Worm (Caenorhabditis elegans) whole organism, young adult: Measurements from ENCODE around the gene timm-17B.2.
A peak's percentile ranks its signal among the peaks of the same experiment; 100 is the strongest.

Experiments used
- B0035.1 ChIP-seq: sonication (generic microtip); optimal IDR thresholded peaks from 2 replicates; lab custom pipeline; 2016; ENCODE audit warnings: missing genetic modification characterization, mild to moderate bottlenecking, missing compliant biosample characterization, missing genotype, missing genetic modification reagents
- C06A6.2 ChIP-seq: fragments of 200-800 bp; sonication (Bioruptor generic); conservative IDR thresholded peaks from 2 replicates; pipeline ENCODE4 v1.3.6; 2022; ENCODE audit warnings: missing genetic modification characterization, missing compliant biosample characterization
- D2030.7 ChIP-seq: fragments of 200-800 bp; sonication (Bioruptor generic); IDR thresholded peaks from 2 replicates; pipeline ENCODE4 v1.3.6; 2022; ENCODE audit warnings: missing genetic modification reagents, missing genetic modification characterization, missing compliant biosample characterization
- F39B2.1 ChIP-seq: fragments of 200-800 bp; sonication (Bioruptor generic); IDR thresholded peaks from 2 replicates; pipeline ENCODE4 v1.3.6; 2022; ENCODE audit warnings: missing genetic modification reagents, missing genetic modification characterization, missing compliant biosample characterization
- F52B5.7 ChIP-seq: sonication (generic microtip); optimal IDR thresholded peaks from 2 replicates; lab custom pipeline; 2016; ENCODE audit warnings: mild to moderate bottlenecking, missing genetic modification characterization, missing compliant biosample characterization
- F55B11.4 ChIP-seq: sonication (generic microtip); optimal IDR thresholded peaks from 2 replicates; lab custom pipeline; 2016; ENCODE audit warnings: missing compliant biosample characterization, missing genetic modification characterization, borderline replicate concordance; ENCODE audit not compliant: insufficient read depth
- F57A8.1 ChIP-seq: fragments of 200-800 bp; sonication (Bioruptor generic); optimal IDR thresholded peaks from 2 replicates; lab custom pipeline; 2018; ENCODE audit warnings: mild to moderate bottlenecking, missing genetic modification characterization, moderate library complexity, missing compliant biosample characterization
- T26A5.8 ChIP-seq: sonication (generic microtip); optimal IDR thresholded peaks from 2 replicates; lab custom pipeline; 2016; ENCODE audit warnings: missing genetic modification characterization, missing compliant biosample characterization
- Y53G8AR.9 ChIP-seq: fragments of 200-800 bp; sonication (Bioruptor generic); conservative IDR thresholded peaks from 2 replicates; pipeline ENCODE4 v1.3.6; 2022; ENCODE audit warnings: missing genetic modification reagents, missing genetic modification characterization, missing compliant biosample characterization
- Y67H2A.10 ChIP-seq: fragments of 200-800 bp; sonication (Bioruptor generic); conservative IDR thresholded peaks from 2 replicates; pipeline ENCODE4 v1.3.6; 2022; ENCODE audit warnings: missing genetic modification reagents, missing genetic modification characterization, missing compliant biosample characterization
- Y95B8A.8 ChIP-seq: fragments of 200-800 bp; sonication (Bioruptor generic); IDR thresholded peaks from 2 replicates; pipeline ENCODE4 v1.3.6; 2022; ENCODE audit warnings: missing genetic modification reagents, missing genetic modification characterization, missing compliant biosample characterization
- ama-1 ChIP-seq, 3 experiments: fragments of 150-350 bp in 1 of 3; sonication (generic microtip) in 2 of 3; optimal IDR thresholded peaks; 2 replicates each; lab custom pipeline; 2014 to 2018; ENCODE audit warnings: missing biosample characterization in 2 of 3, missing genetic modification characterization in 2 of 3, missing genetic modification reagents in 2 of 3
- attf-3 ChIP-seq: fragments of 200-800 bp; sonication (Bioruptor generic); conservative IDR thresholded peaks from 2 replicates; pipeline ENCODE4 v1.3.6; 2022; ENCODE audit warnings: missing genetic modification reagents, missing genetic modification characterization, missing compliant biosample characterization
- attf-5 ChIP-seq: fragments of 200-800 bp; sonication (Bioruptor generic); optimal IDR thresholded peaks from 2 replicates; lab custom pipeline; 2018; ENCODE audit warnings: mild to moderate bottlenecking, missing genetic modification characterization, missing compliant biosample characterization
- bed-1 ChIP-seq: fragments of 200-800 bp; sonication (Bioruptor generic); IDR thresholded peaks from 2 replicates; pipeline ENCODE4 v1.3.6; 2022; ENCODE audit warnings: missing genetic modification reagents, missing genetic modification characterization, missing compliant biosample characterization
- ceh-91 ChIP-seq: fragments of 200-800 bp; sonication (Bioruptor generic); IDR thresholded peaks from 2 replicates; pipeline ENCODE4 v1.3.6; 2022; ENCODE audit warnings: missing genetic modification reagents, missing genetic modification characterization, missing compliant biosample characterization
- chd-7 ChIP-seq: sonication (generic microtip); optimal IDR thresholded peaks from 2 replicates; lab custom pipeline; 2016; ENCODE audit warnings: mild to moderate bottlenecking, missing genetic modification characterization, moderate library complexity, missing compliant biosample characterization
- dpff-1 ChIP-seq: sonication (generic microtip); optimal IDR thresholded peaks from 2 replicates; lab custom pipeline; 2017; ENCODE audit warnings: mild to moderate bottlenecking, missing genetic modification characterization, missing compliant biosample characterization
- dpl-1 ChIP-seq: fragments of 150-350 bp; optimal IDR thresholded peaks from 2 replicates; lab custom pipeline; 2014; ENCODE audit warnings: missing biosample characterization, missing genetic modification reagents, missing genetic modification characterization
- ekl-4 ChIP-seq: fragments of 200-800 bp; sonication (Bioruptor generic); IDR thresholded peaks from 2 replicates; pipeline ENCODE4 v1.3.6; 2022; ENCODE audit warnings: missing genetic modification reagents, missing genetic modification characterization, missing compliant biosample characterization
- hlh-12 ChIP-seq: sonication (generic microtip); optimal IDR thresholded peaks from 2 replicates; lab custom pipeline; 2016; ENCODE audit warnings: missing genetic modification characterization, missing compliant biosample characterization
- hrde-1 ChIP-seq: sonication (generic microtip); optimal IDR thresholded peaks from 2 replicates; lab custom pipeline; 2016; ENCODE audit warnings: missing genetic modification characterization, mild to moderate bottlenecking, missing compliant biosample characterization, moderate library complexity, missing genotype, missing genetic modification reagents, borderline replicate concordance
- let-607 ChIP-seq, 2 experiments: fragments of 200-800 bp in 1 of 2; sonication (Bioruptor generic) in 1 of 2; sonication (generic microtip) in 1 of 2; optimal IDR thresholded peaks; 2 replicates each; lab custom pipeline; 2016 to 2018; ENCODE audit warnings: mild to moderate bottlenecking in 2 of 2, missing compliant biosample characterization in 2 of 2, missing genetic modification characterization in 2 of 2, moderate library complexity in 2 of 2, missing genotype in 1 of 2
- lin-40 ChIP-seq: sonication (generic microtip); optimal IDR thresholded peaks from 2 replicates; lab custom pipeline; 2016; ENCODE audit warnings: missing genetic modification characterization, mild to moderate bottlenecking, missing compliant biosample characterization, missing genotype, missing genetic modification reagents
- lin-54 ChIP-seq: fragments of 200-800 bp; sonication (Bioruptor generic); optimal IDR thresholded peaks from 2 replicates; lab custom pipeline; 2018; ENCODE audit warnings: mild to moderate bottlenecking, missing genetic modification characterization, missing compliant biosample characterization
- lsy-27 ChIP-seq: sonication (generic microtip); optimal IDR thresholded peaks from 2 replicates; lab custom pipeline; 2017; ENCODE audit warnings: missing genetic modification characterization, mild to moderate bottlenecking, missing compliant biosample characterization, antibody characterized with exemption, missing genotype, borderline replicate concordance; ENCODE audit not compliant: insufficient read depth
- madf-10 ChIP-seq: sonication (generic microtip); optimal IDR thresholded peaks from 2 replicates; lab custom pipeline; 2016; ENCODE audit warnings: mild to moderate bottlenecking, missing genetic modification characterization, missing compliant biosample characterization
- madf-3 ChIP-seq: fragments of 200-800 bp; sonication (Bioruptor generic); IDR thresholded peaks from 2 replicates; pipeline ENCODE4 v1.3.6; 2022; ENCODE audit warnings: missing genetic modification reagents, missing genetic modification characterization, missing compliant biosample characterization
- madf-6 ChIP-seq: fragments of 200-800 bp; sonication (Bioruptor generic); IDR thresholded peaks from 2 replicates; pipeline ENCODE4 v1.3.6; 2022; ENCODE audit warnings: missing genetic modification reagents, missing genetic modification characterization, missing compliant biosample characterization
- mes-4 ChIP-seq: sonication (generic microtip); optimal IDR thresholded peaks from 2 replicates; lab custom pipeline; 2016; ENCODE audit warnings: missing genotype, missing genetic modification characterization, missing compliant biosample characterization
- nfya-1 ChIP-seq: sonication (generic microtip); optimal IDR thresholded peaks from 2 replicates; lab custom pipeline; 2017; ENCODE audit warnings: antibody characterized with exemption, missing compliant biosample characterization, missing genetic modification characterization, borderline replicate concordance; ENCODE audit not compliant: insufficient read depth
- nfya-2 ChIP-seq: fragments of 200-800 bp; sonication (Bioruptor generic); IDR thresholded peaks from 2 replicates; pipeline ENCODE4 v1.3.6; 2022; ENCODE audit warnings: missing genetic modification reagents, missing genetic modification characterization, missing compliant biosample characterization
- nfyb-1 ChIP-seq: fragments of 200-800 bp; sonication (Bioruptor generic); IDR thresholded peaks from 2 replicates; pipeline ENCODE4 v1.3.6; 2022; ENCODE audit warnings: missing genetic modification reagents, missing genetic modification characterization, missing compliant biosample characterization
- nhr-90 ChIP-seq: sonication (generic microtip); optimal IDR thresholded peaks from 2 replicates; lab custom pipeline; 2016; ENCODE audit warnings: missing genotype, mild to moderate bottlenecking, missing genetic modification characterization, missing compliant biosample characterization
- rcor-1 ChIP-seq: fragments of 200-800 bp; sonication (Bioruptor generic); IDR thresholded peaks from 2 replicates; pipeline ENCODE4 v1.3.6; 2022; ENCODE audit warnings: missing genetic modification reagents, missing genetic modification characterization, missing compliant biosample characterization
- rpc-1 ChIP-seq, 2 experiments: fragments of 150-350 bp in 1 of 2; sonication (generic microtip) in 1 of 2; optimal IDR thresholded peaks; 2 replicates each; lab custom pipeline; 2014 to 2018; ENCODE audit warnings: missing biosample characterization in 1 of 2, missing genetic modification characterization in 1 of 2, missing genetic modification reagents in 1 of 2, missing genotype in 1 of 2
- snpc-1.3 ChIP-seq: sonication (generic microtip); optimal IDR thresholded peaks from 2 replicates; lab custom pipeline; 2017; ENCODE audit warnings: missing genetic modification characterization, mild to moderate bottlenecking, missing compliant biosample characterization, antibody characterized with exemption, moderate library complexity, missing genotype, missing genetic modification reagents; ENCODE audit not compliant: insufficient read depth
- snpc-3.4 ChIP-seq: sonication (generic microtip); optimal IDR thresholded peaks from 2 replicates; lab custom pipeline; 2017; ENCODE audit warnings: missing genetic modification characterization, mild to moderate bottlenecking, missing compliant biosample characterization, antibody characterized with exemption, moderate library complexity, missing genotype, missing genetic modification reagents
- somi-1 ChIP-seq: fragments of 200-800 bp; sonication (Bioruptor generic); optimal IDR thresholded peaks from 2 replicates; lab custom pipeline; 2018; ENCODE audit warnings: mild to moderate bottlenecking, missing genetic modification characterization, missing compliant biosample characterization
- tlf-1 ChIP-seq: fragments of 200-800 bp; sonication (Bioruptor generic); optimal IDR thresholded peaks from 2 replicates; lab custom pipeline; 2018; ENCODE audit warnings: mild to moderate bottlenecking, missing genetic modification characterization, missing compliant biosample characterization
- unc-62 ChIP-seq: fragments of 150-350 bp; optimal IDR thresholded peaks from 2 replicates; lab custom pipeline; 2014; ENCODE audit warnings: missing biosample characterization, missing genetic modification reagents, missing genetic modification characterization
- xnd-1 ChIP-seq: sonication (generic microtip); optimal IDR thresholded peaks from 2 replicates; lab custom pipeline; 2016; ENCODE audit warnings: missing genotype, missing genetic modification reagents, missing genetic modification characterization, missing compliant biosample characterization
- zfh-2 ChIP-seq: fragments of 200-800 bp; sonication (Bioruptor generic); conservative IDR thresholded peaks from 2 replicates; pipeline ENCODE4 v1.3.6; 2022; ENCODE audit warnings: missing genetic modification reagents, missing genetic modification characterization, missing compliant biosample characterization
- ztf-22 ChIP-seq: fragments of 200-800 bp; sonication (Bioruptor generic); optimal IDR thresholded peaks from 2 replicates; lab custom pipeline; 2018; ENCODE audit warnings: mild to moderate bottlenecking, missing genetic modification characterization, moderate library complexity, missing compliant biosample characterization
- ztf-25 ChIP-seq: fragments of 200-800 bp; sonication (Bioruptor generic); IDR thresholded peaks from 2 replicates; pipeline ENCODE4 v1.3.6; 2022; ENCODE audit warnings: missing genetic modification reagents, missing genetic modification characterization, missing compliant biosample characterization
- ztf-6 ChIP-seq: fragments of 200-800 bp; sonication (Bioruptor generic); IDR thresholded peaks from 2 replicates; pipeline ENCODE4 v1.3.6; 2022; ENCODE audit warnings: missing genetic modification reagents, missing genetic modification characterization, missing compliant biosample characterization

Gene timm-17B.2

DNA sequence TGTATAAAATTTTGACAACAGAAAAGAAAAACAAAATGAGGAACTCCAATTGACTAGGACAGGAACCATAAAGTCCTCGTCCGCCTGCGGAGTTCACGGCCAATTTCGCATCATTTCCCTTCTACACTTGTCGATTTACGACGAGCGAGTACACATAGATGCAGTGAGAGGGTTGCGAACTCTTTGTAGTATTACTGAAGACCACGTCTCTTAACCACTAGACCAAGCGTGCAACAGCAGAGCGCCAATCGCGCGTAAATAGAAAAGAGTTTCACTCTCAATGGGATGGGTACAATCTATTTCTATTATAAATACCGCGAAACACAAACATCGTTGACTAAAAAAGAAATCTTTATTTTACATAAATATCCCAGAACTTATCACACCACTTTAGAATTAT lies 21.1 kb upstream of the timm-17B.2 start (continued):
- TF ChIP-seq Y53G8AR.9 (GFP tag; lab: Robert Waterston, UW) (peak; percentile 80), madf-10 (tag; lab: Kevin White, UChicago) (peak; percentile 56), Y95B8A.8 (GFP tag; lab: Robert Waterston, UW) (peak; percentile 80), madf-6 (GFP tag; lab: Robert Waterston, UW) (peak; percentile 58; the same call in 1 of the 2 replicates), C06A6.2 (GFP tag; lab: Robert Waterston, UW) (no peak), B0035.1 (peak; percentile 29), snpc-3.4 (peak; percentile 82), D2030.7 (peak; percentile 47; the same call in 1 of the 2 replicates), ekl-4 (GFP tag; lab: Robert Waterston, UW) (peak; percentile 66), ztf-22 (GFP tag; lab: Kevin White, UChicago) (no peak), attf-3 (peak; percentile 67), lin-40 (tag; lab: Kevin White, UChicago) (peak; percentile 64), nhr-90 (tag; lab: Kevin White, UChicago) (peak; percentile 82), let-607 (tag; optimal IDR thresholded peaks at IDR 0.05; lab: Kevin White, UChicago) (peak in 1 of 2 experiments; percentile 50), xnd-1 (tag; lab: Kevin White, UChicago) (no peak), ztf-6 (GFP tag; lab: Robert Waterston, UW) (0 out of 2 replicates have a peak, but pooled peaks have one; percentile 48), unc-62 (no peak), dpff-1 (tag; lab: Kevin White, UChicago) (no peak), hrde-1 (peak; percentile 78), tlf-1 (peak; percentile 24), rpc-1 (optimal IDR thresholded peaks at IDR 0.05; lab: Kevin White, UChicago) (peak; percentile 87), rpc-1 (tag; optimal IDR thresholded peaks at IDR 0.05; lab: Kevin White, UChicago) (peak; percentile 86), snpc-1.3 (tag; lab: Kevin White, UChicago) (peak; percentile 84), ceh-91 (GFP tag; lab: Robert Waterston, UW) (no peak), hlh-12 (peak; percentile 22), nfya-2 (GFP tag; lab: Robert Waterston, UW) (no peak), mes-4 (tag; lab: Kevin White, UChicago) (peak; percentile 73), lin-54 (GFP tag; lab: Kevin White, UChicago) (peak; percentile 63), nfya-1 (tag; lab: Kevin White, UChicago) (no peak), bed-1 (no peak), F39B2.1 (GFP tag; lab: Robert Waterston, UW) (no peak), ama-1 (optimal IDR thresholded peaks at IDR 0.05; lab: Kevin White, UChicago) (peak; percentile 23), ama-1 (GFP tag; optimal IDR thresholded peaks at IDR 0.05; lab: Kevin White, UChicago) (peak; percentile 46 to 65), nfyb-1 (GFP tag; lab: Robert Waterston, UW) (peak; percentile 83), chd-7 (tag; lab: Kevin White, UChicago) (peak; percentile 60), rcor-1 (GFP tag; lab: Robert Waterston, UW) (peak; percentile 71), ztf-25 (GFP tag; lab: Robert Waterston, UW) (peak; percentile 44; the same call in 1 of the 2 replicates), T26A5.8 (tag; lab: Kevin White, UChicago) (no peak), somi-1 (GFP tag; lab: Kevin White, UChicago) (peak; percentile 55), F57A8.1 (GFP tag; lab: Kevin White, UChicago) (no peak), madf-3 (GFP tag; lab: Robert Waterston, UW) (no peak), F55B11.4 (tag; lab: Kevin White, UChicago) (no peak), lsy-27 (tag; lab: Kevin White, UChicago) (peak; percentile 71), attf-5 (GFP tag; lab: Kevin White, UChicago) (peak; percentile 49), Y67H2A.10 (0 out of 2 replicates have a peak, but pooled peaks have one; percentile 43), F52B5.7 (tag; lab: Kevin White, UChicago) (peak; percentile 74), dpl-1 (GFP tag; lab: Kevin White, UChicago) (no peak), zfh-2 (GFP tag; lab: Robert Waterston, UW) (no peak)
